Fruit fly (Drosophila melanogaster): Measurements from ENCODE around the gene CG32107.

The CG32107 gene

dm6 chr3L:12889353-12889820 is 28.3 kb upstream of the CG32107 start, which contains the start of gene CG43894 (continued):
- no peak for TF ChIP-seq B-H1 (GFP tag; IDR thresholded peaks at IDR 0.05)
- TF ChIP-seq CG3065 (GFP tag; optimal IDR thresholded peaks at IDR 0.05), result no peak
- no peak for TF ChIP-seq pan (optimal IDR thresholded peaks at IDR 0.05)
- TF ChIP-seq pan (GFP tag; optimal IDR thresholded peaks at IDR 0.05 in 1 of 2, IDR thresholded peaks at IDR 0.05 in 1 of 2), result no peak
- no peak for TF ChIP-seq sob (GFP tag; IDR thresholded peaks at IDR 0.05)
- no peak for TF ChIP-seq CG1792 (GFP tag; optimal IDR thresholded peaks at IDR 0.05)
- TF ChIP-seq vvl (GFP tag; IDR thresholded peaks at IDR 0.05), result no peak
- peak; percentile 41 for TF ChIP-seq CG8281 (tag; optimal IDR thresholded peaks at IDR 0.05)
- no peak for TF ChIP-seq esg (GFP tag; conservative IDR thresholded peaks at IDR 0.05)
- TF ChIP-seq CG3726 (GFP tag; IDR thresholded peaks at IDR 0.05), result no peak
- TF ChIP-seq CG33557 (GFP tag; optimal IDR thresholded peaks at IDR 0.05), result no peak
- no peak for TF ChIP-seq klu (GFP tag; IDR thresholded peaks at IDR 0.05)
- no peak for TF ChIP-seq Ravus (GFP tag; IDR thresholded peaks at IDR 0.05)
- no peak for TF ChIP-seq CG8089 (GFP tag; optimal IDR thresholded peaks at IDR 0.05)
- no peak for TF ChIP-seq fd96Cb (tag; optimal IDR thresholded peaks at IDR 0.05)
- no peak for TF ChIP-seq Nf-YA (GFP tag; IDR thresholded peaks at IDR 0.05)
- TF ChIP-seq CG10431 (GFP tag; optimal IDR thresholded peaks at IDR 0.05), result no peak
- peak; percentile 95 for TF ChIP-seq exex (tag; optimal IDR thresholded peaks at IDR 0.05)
- no peak for TF ChIP-seq CG5953 (GFP tag; IDR thresholded peaks at IDR 0.05)
- TF ChIP-seq Hr51 (GFP tag; optimal IDR thresholded peaks at IDR 0.05), result no peak
- TF ChIP-seq wor (GFP tag; IDR thresholded peaks at IDR 0.05), result no peak
- no peak for TF ChIP-seq Bgb (GFP tag; IDR thresholded peaks at IDR 0.05; ENCODE audit: partially characterized antibody)
- TF ChIP-seq CG10366 (GFP tag; IDR thresholded peaks at IDR 0.05), result no peak
- peak; percentile 99 for TF ChIP-seq cwo (GFP tag; optimal IDR thresholded peaks at IDR 0.05)
- no peak for TF ChIP-seq Dbx (GFP tag; IDR thresholded peaks at IDR 0.05)
- TF ChIP-seq lmd (GFP tag; IDR thresholded peaks at IDR 0.05), result no peak
- peak; percentile 9 for TF ChIP-seq scrt (GFP tag; optimal IDR thresholded peaks at IDR 0.05)
- TF ChIP-seq shn (GFP tag; optimal IDR thresholded peaks at IDR 0.05), result no peak
- TF ChIP-seq CG3163 (GFP tag; optimal IDR thresholded peaks at IDR 0.05), result no peak
- TF ChIP-seq mirr (GFP tag; optimal IDR thresholded peaks at IDR 0.05), result peak; percentile 87
- no peak for TF ChIP-seq CG4707 (GFP tag; optimal IDR thresholded peaks at IDR 0.05)
- TF ChIP-seq crol (GFP tag; IDR thresholded peaks at IDR 0.05), result no peak
- no peak for TF ChIP-seq vfl (GFP tag; optimal IDR thresholded peaks at IDR 0.05)
- TF ChIP-seq CG17912 (GFP tag; optimal IDR thresholded peaks at IDR 0.05), result no peak
- TF ChIP-seq CG2199 (GFP tag; IDR thresholded peaks at IDR 0.05), result no peak
- TF ChIP-seq Dip2 (GFP tag; IDR thresholded peaks at IDR 0.05), result no peak
- TF ChIP-seq Side (GFP tag; optimal IDR thresholded peaks at IDR 0.05), result no peak
- TF ChIP-seq CG14860 (GFP tag; IDR thresholded peaks at IDR 0.05; ENCODE audit: partially characterized antibody), result no peak
- TF ChIP-seq Chrac-16 (GFP tag; optimal IDR thresholded peaks at IDR 0.05), result no peak
- TF ChIP-seq ac (GFP tag; optimal IDR thresholded peaks at IDR 0.05), result no peak
- TF ChIP-seq ara (GFP tag; IDR thresholded peaks at IDR 0.05), result no peak
- TF ChIP-seq Hr3 (GFP tag; optimal IDR thresholded peaks at IDR 0.05), result no peak
- no peak for TF ChIP-seq repo (GFP tag; optimal IDR thresholded peaks at IDR 0.05)
- no peak for TF ChIP-seq CG6683 (GFP tag; optimal IDR thresholded peaks at IDR 0.05)
- TF ChIP-seq CG8478 (optimal IDR thresholded peaks at IDR 0.05), result no peak
- no peak for TF ChIP-seq CG15479 (GFP tag; optimal IDR thresholded peaks at IDR 0.05)
- no peak for TF ChIP-seq Atf3 (GFP tag; optimal IDR thresholded peaks at IDR 0.05)
- no peak for TF ChIP-seq en (GFP tag; optimal IDR thresholded peaks at IDR 0.05)
- no peak for TF ChIP-seq salm (tag; optimal IDR thresholded peaks at IDR 0.05)
- no peak for TF ChIP-seq Mrtf (GFP tag; IDR thresholded peaks at IDR 0.05)
- TF ChIP-seq CG17328 (GFP tag; IDR thresholded peaks at IDR 0.05), result no peak
- TF ChIP-seq CG34376 (GFP tag; optimal IDR thresholded peaks at IDR 0.05), result peak; percentile 80
- TF ChIP-seq phol (tag; optimal IDR thresholded peaks at IDR 0.05), result no peak
